Worm (Caenorhabditis elegans) whole organism, L4 larva: Measurements from ENCODE around the gene his-73.

ENCODE experiments used
- D1046.2 ChIP-seq: fragments of 200-800 bp; sonication (Bioruptor generic); IDR thresholded peaks from 2 replicates; pipeline ENCODE4 v1.3.6; 2022; ENCODE audit warnings: missing genetic modification characterization, missing compliant biosample characterization
- F26F4.8 ChIP-seq: fragments of 200-800 bp; sonication (Bioruptor generic); conservative IDR thresholded peaks from 2 replicates; pipeline ENCODE4 v1.3.6; 2022; ENCODE audit warnings: missing genetic modification characterization, missing compliant biosample characterization
- F44E2.7 ChIP-seq: fragments of 200-800 bp; sonication (Bioruptor generic); IDR thresholded peaks from 2 replicates; pipeline ENCODE4 v2.1.2; 2022; ENCODE audit warnings: missing genetic modification characterization, missing compliant biosample characterization
- F49E8.2 ChIP-seq: sonication (generic microtip); optimal IDR thresholded peaks from 2 replicates; lab custom pipeline; 2016; ENCODE audit warnings: missing compliant biosample characterization, mild to moderate bottlenecking, missing genetic modification characterization, borderline replicate concordance
- R02D3.7 ChIP-seq: fragments of 150-350 bp; sonication (generic microtip); optimal IDR thresholded peaks from 3 replicates; lab custom pipeline; 2014; ENCODE audit warnings: missing biosample characterization, missing genetic modification characterization
- ZK337.2 ChIP-seq: fragments of 200-800 bp; sonication (Bioruptor generic); IDR thresholded peaks from 2 replicates; pipeline ENCODE4 v1.3.6; 2022; ENCODE audit warnings: missing genetic modification reagents, missing genetic modification characterization, missing compliant biosample characterization
- aha-1 ChIP-seq: fragments of 150-350 bp; peaks from one replicate; lab custom pipeline; 2014; ENCODE audit warnings: missing biosample characterization, missing genetic modification characterization
- ceh-28 ChIP-seq: fragments of 150-350 bp; optimal IDR thresholded peaks from 2 replicates; lab custom pipeline; 2014; ENCODE audit warnings: missing biosample characterization, missing genetic modification reagents, missing genetic modification characterization
- ctbp-1 ChIP-seq: fragments of 200-800 bp; sonication (Bioruptor generic); IDR thresholded peaks from 2 replicates; pipeline ENCODE4 v1.3.6; 2022; ENCODE audit warnings: missing genetic modification reagents, missing genetic modification characterization, missing compliant biosample characterization
- daf-12 ChIP-seq: fragments of 150-350 bp; optimal IDR thresholded peaks from 2 replicates; lab custom pipeline; 2014; ENCODE audit warnings: missing biosample characterization, missing genetic modification reagents, missing genetic modification characterization
- daf-16 ChIP-seq, 3 experiments: sonication (generic microtip); optimal IDR thresholded peaks; 2 replicates each; lab custom pipeline; 2016 to 2017; ENCODE audit warnings: missing genetic modification characterization in 3 of 3, missing genetic modification reagents in 3 of 3, mild to moderate bottlenecking in 2 of 3, missing compliant biosample characterization in 2 of 3, missing biosample characterization in 1 of 3, moderate library complexity in 1 of 3
- dmd-6 ChIP-seq: fragments of 200-800 bp; sonication (Bioruptor generic); IDR thresholded peaks from 2 replicates; pipeline ENCODE4 v1.3.6; 2022; ENCODE audit warnings: missing genetic modification reagents, missing genetic modification characterization, missing compliant biosample characterization
- dve-1 ChIP-seq: sonication (generic microtip); optimal IDR thresholded peaks from 2 replicates; lab custom pipeline; 2017; ENCODE audit warnings: antibody characterized with exemption, mild to moderate bottlenecking, missing genetic modification characterization, missing compliant biosample characterization; ENCODE audit not compliant: insufficient read depth
- gei-8 ChIP-seq: fragments of 200-800 bp; sonication (Bioruptor generic); optimal IDR thresholded peaks from 2 replicates; lab custom pipeline; 2018; ENCODE audit warnings: mild to moderate bottlenecking, missing genetic modification characterization, missing compliant biosample characterization
- hlh-11 ChIP-seq: fragments of 200-800 bp; sonication (Bioruptor generic); optimal IDR thresholded peaks from 2 replicates; lab custom pipeline; 2018; ENCODE audit warnings: mild to moderate bottlenecking, missing genetic modification characterization, missing compliant biosample characterization
- hlh-30 ChIP-seq: sonication (generic microtip); optimal IDR thresholded peaks from 2 replicates; lab custom pipeline; 2017; ENCODE audit warnings: antibody characterized with exemption, mild to moderate bottlenecking, missing genetic modification characterization, missing compliant biosample characterization; ENCODE audit not compliant: insufficient read depth
- hmg-1.1 ChIP-seq: fragments of 200-800 bp; sonication (Bioruptor generic); IDR thresholded peaks from 2 replicates; pipeline ENCODE4 v1.3.6; 2022; ENCODE audit warnings: missing genetic modification reagents, missing genetic modification characterization, missing compliant biosample characterization
- lim-7 ChIP-seq: fragments of 200-800 bp; sonication (Bioruptor generic); IDR thresholded peaks from 2 replicates; pipeline ENCODE4 v1.3.6; 2022; ENCODE audit warnings: missing genetic modification characterization, missing compliant biosample characterization
- lir-3 ChIP-seq: sonication (generic microtip); optimal IDR thresholded peaks from 2 replicates; lab custom pipeline; 2016; ENCODE audit warnings: mild to moderate bottlenecking, missing genetic modification characterization, missing compliant biosample characterization
- mdl-1 ChIP-seq, 2 experiments: fragments of 150-350 bp in 1 of 2; sonication (generic microtip) in 1 of 2; optimal IDR thresholded peaks; 2 replicates each; lab custom pipeline; 2014 to 2017; ENCODE audit warnings: missing biosample characterization in 2 of 2, missing genetic modification characterization in 2 of 2
- mep-1 ChIP-seq: fragments of 150-350 bp; sonication (generic microtip); optimal IDR thresholded peaks from 3 replicates; lab custom pipeline; 2014; ENCODE audit warnings: missing biosample characterization, missing genetic modification characterization
- mxl-2 ChIP-seq: fragments of 200-800 bp; sonication (Bioruptor generic); conservative IDR thresholded peaks from 2 replicates; pipeline ENCODE4 v1.3.6; 2022; ENCODE audit warnings: missing genetic modification reagents, missing genetic modification characterization, missing compliant biosample characterization
- mxl-3 ChIP-seq: fragments of 200-800 bp; sonication (Bioruptor generic); optimal IDR thresholded peaks from 2 replicates; lab custom pipeline; 2018; ENCODE audit warnings: mild to moderate bottlenecking, missing genetic modification characterization, missing compliant biosample characterization
- nhr-102 ChIP-seq: sonication (generic microtip); optimal IDR thresholded peaks from 2 replicates; lab custom pipeline; 2016; ENCODE audit warnings: mild to moderate bottlenecking, missing genetic modification characterization, moderate library complexity, missing compliant biosample characterization
- nhr-111 ChIP-seq: fragments of 200-800 bp; sonication (Bioruptor generic); optimal IDR thresholded peaks from 2 replicates; lab custom pipeline; 2018; ENCODE audit warnings: mild to moderate bottlenecking, missing genetic modification characterization, missing compliant biosample characterization
- nhr-237 ChIP-seq: sonication (generic microtip); optimal IDR thresholded peaks from 2 replicates; lab custom pipeline; 2017; ENCODE audit warnings: missing biosample characterization, missing genetic modification characterization
- nhr-28 ChIP-seq: fragments of 150-350 bp; optimal IDR thresholded peaks from 2 replicates; lab custom pipeline; 2014; ENCODE audit warnings: missing biosample characterization, missing genetic modification characterization
- nhr-48 ChIP-seq: sonication (generic microtip); optimal IDR thresholded peaks from 2 replicates; lab custom pipeline; 2016; ENCODE audit warnings: mild to moderate bottlenecking, missing genetic modification characterization, missing compliant biosample characterization
- nhr-76 ChIP-seq: fragments of 150-350 bp; optimal IDR thresholded peaks from 2 replicates; lab custom pipeline; 2014; ENCODE audit warnings: missing biosample characterization, missing genetic modification characterization
- nhr-77 ChIP-seq: fragments of 150-350 bp; optimal IDR thresholded peaks from 2 replicates; lab custom pipeline; 2014; ENCODE audit warnings: missing biosample characterization, missing genetic modification characterization
- pha-4 ChIP-seq, 2 experiments: fragments of 150-350 bp in 1 of 2; fragments of 200-800 bp in 1 of 2; sonication (Bioruptor generic) in 1 of 2; IDR thresholded peaks in 1 of 2; optimal IDR thresholded peaks in 1 of 2; 2 replicates each; pipeline versions ENCODE4 v1.3.6 to Lab custom; 2014 to 2022; ENCODE audit warnings: missing genetic modification characterization in 2 of 2, missing genetic modification reagents in 2 of 2, missing biosample characterization in 1 of 2, missing compliant biosample characterization in 1 of 2
- php-3 ChIP-seq: fragments of 200-800 bp; sonication (Bioruptor generic); IDR thresholded peaks from 2 replicates; pipeline ENCODE4 v1.3.6; 2022; ENCODE audit warnings: missing genetic modification reagents, missing genetic modification characterization, missing compliant biosample characterization
- saeg-2 ChIP-seq: fragments of 200-800 bp; sonication (Bioruptor generic); IDR thresholded peaks from 2 replicates; pipeline ENCODE4 v1.3.6; 2022; ENCODE audit warnings: missing genetic modification reagents, missing genetic modification characterization, missing compliant biosample characterization
- sdz-12 ChIP-seq: fragments of 200-800 bp; sonication (Bioruptor generic); optimal IDR thresholded peaks from 2 replicates; lab custom pipeline; 2018; ENCODE audit warnings: mild to moderate bottlenecking, missing genetic modification characterization, missing compliant biosample characterization
- skn-1 ChIP-seq: fragments of 150-350 bp; optimal IDR thresholded peaks from 2 replicates; lab custom pipeline; 2014; ENCODE audit warnings: missing biosample characterization, missing genetic modification characterization
- spr-1 ChIP-seq: sonication (generic microtip); optimal IDR thresholded peaks from 2 replicates; lab custom pipeline; 2016; ENCODE audit warnings: mild to moderate bottlenecking, missing genetic modification characterization, missing compliant biosample characterization
- unc-62 ChIP-seq, 3 experiments: fragments of 150-350 bp in 1 of 3; sonication (generic microtip); optimal IDR thresholded peaks in 2 of 3; peaks in 1 of 3; 1 replicate in 1 of 3; 2 replicates in 2 of 3; lab custom pipeline; 2014 to 2017; ENCODE audit warnings: missing biosample characterization in 3 of 3, missing genetic modification characterization in 3 of 3, missing genetic modification reagents in 3 of 3, missing genotype in 1 of 3
- zfp-2 ChIP-seq: sonication (generic microtip); optimal IDR thresholded peaks from 2 replicates; lab custom pipeline; 2016; ENCODE audit warnings: mild to moderate bottlenecking, missing genetic modification characterization, missing compliant biosample characterization
- zip-11 ChIP-seq: fragments of 200-800 bp; sonication (Bioruptor generic); IDR thresholded peaks from 2 replicates; pipeline ENCODE4 v1.3.6; 2022; ENCODE audit warnings: missing genetic modification characterization, missing compliant biosample characterization

his-73 gene

DNA sequence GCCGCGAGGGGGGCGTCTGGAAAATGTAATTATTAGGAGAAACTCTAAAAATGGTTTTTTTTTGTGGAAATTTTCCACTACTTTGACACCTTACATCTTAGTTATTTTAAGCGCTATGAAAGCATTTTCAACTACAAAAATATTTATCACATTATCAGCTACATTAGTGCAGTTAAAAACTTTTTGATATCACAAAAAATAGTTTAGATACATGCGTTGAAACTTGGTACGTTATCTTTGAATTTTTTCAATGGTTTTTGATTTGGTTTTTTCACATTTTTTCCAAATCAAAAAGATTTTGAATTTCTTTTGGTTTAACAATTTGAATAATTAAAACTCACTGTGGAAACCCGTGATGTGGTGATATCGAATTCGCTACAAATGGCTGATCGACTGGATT is 20.5 kb upstream of the his-73 start:
- TF ChIP-seq aha-1 = peak; percentile 92
- TF ChIP-seq gei-8 (GFP tag; lab: Kevin White, UChicago) = no peak

DNA sequence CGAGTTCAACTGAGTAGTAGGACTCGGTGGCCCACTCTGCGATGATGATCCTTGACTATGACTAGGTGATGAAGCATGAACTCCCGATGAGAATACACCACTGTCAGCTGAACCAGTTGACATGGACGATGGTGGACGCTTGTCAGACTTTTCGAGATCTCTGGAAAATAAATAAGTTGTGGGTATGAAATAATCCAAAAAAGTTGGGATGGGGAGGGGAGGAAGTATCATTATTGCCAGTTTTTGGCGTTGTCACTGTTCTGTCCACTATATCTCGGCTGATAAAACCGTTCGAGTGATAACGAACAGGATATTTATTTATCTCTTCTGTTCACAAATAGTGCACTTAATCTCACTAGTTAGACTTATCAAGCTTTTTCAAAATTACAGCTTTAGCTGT is 19.4 kb upstream of the his-73 start:
- TF ChIP-seq pha-4 (GFP tag; IDR thresholded peaks at IDR 0.05; lab: Robert Waterston, UW) (no peak), pha-4 (tag; optimal IDR thresholded peaks at IDR 0.05; lab: Kevin White, UChicago) (no peak), aha-1 (peak; percentile 94)

DNA sequence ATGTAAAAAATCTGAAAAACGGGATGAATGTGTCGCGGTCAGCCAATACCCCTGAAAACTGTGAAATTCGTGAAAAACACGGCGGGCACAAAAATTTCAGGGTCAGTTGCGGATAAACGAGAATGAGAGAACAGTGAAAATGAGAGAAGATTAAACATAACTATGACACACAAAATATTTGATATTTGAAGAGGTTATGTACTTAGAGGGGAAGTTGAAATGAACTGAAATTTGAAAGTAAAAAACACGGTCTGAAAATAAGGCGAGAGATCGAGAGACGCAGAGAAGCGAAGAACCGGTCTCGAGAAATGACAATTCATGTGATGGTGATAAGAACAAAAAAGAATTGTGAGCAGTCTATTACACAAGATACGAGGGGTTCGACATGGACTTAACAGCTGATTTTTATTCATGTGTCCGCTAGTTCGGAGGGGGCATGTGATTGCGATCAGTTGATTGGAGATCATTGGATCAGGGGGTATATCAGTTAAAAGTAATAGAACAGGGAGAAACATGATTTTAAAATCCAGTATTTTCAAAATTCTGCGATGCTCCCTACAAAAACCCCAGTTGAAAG is 17.7 kb upstream of the his-73 start, which contains the start of gene moe-3:
TSS of gene moe-3 (minus strand) at position 51 of the 577 bp plus-strand sequence.
- peak in 1 of 2 experiments; percentile 13 for TF ChIP-seq mdl-1 (tag; optimal IDR thresholded peaks at IDR 0.05; lab: Kevin White, UChicago)
- TF ChIP-seq sdz-12 = no peak
- peak; percentile 48 for TF ChIP-seq nhr-77 (tag; lab: Kevin White, UChicago)
- TF ChIP-seq nhr-48 (tag; lab: Kevin White, UChicago) = peak; percentile 57
- peak; percentile 61 for TF ChIP-seq nhr-28
- peak; percentile 15 for TF ChIP-seq mep-1
- no peak for TF ChIP-seq ZK337.2 (GFP tag; lab: Robert Waterston, UW)
- peak; percentile 93 for TF ChIP-seq hlh-30
- peak in 1 of 2 experiments; percentile 40 for TF ChIP-seq unc-62 (GFP tag; optimal IDR thresholded peaks at IDR 0.05 in 1 of 2; lab: Kevin White, UChicago)
- no peak for TF ChIP-seq unc-62 (tag; optimal IDR thresholded peaks at IDR 0.05; lab: Kevin White, UChicago)
- TF ChIP-seq skn-1 (tag; lab: Kevin White, UChicago) = no peak
- TF ChIP-seq nhr-237 = no peak
- 0 out of 2 replicates have a peak, but pooled peaks have one; percentile 25 for TF ChIP-seq php-3 (GFP tag; lab: Robert Waterston, UW)
- peak; percentile 53 for TF ChIP-seq aha-1
- TF ChIP-seq hmg-1.1 (GFP tag; lab: Robert Waterston, UW) = no peak
- no peak for TF ChIP-seq daf-16 (GFP tag; optimal IDR thresholded peaks at IDR 0.05; lab: Kevin White, UChicago)
- peak; percentile 63 for TF ChIP-seq daf-16 (tag; optimal IDR thresholded peaks at IDR 0.05; lab: Kevin White, UChicago)
- TF ChIP-seq F49E8.2 (tag; lab: Kevin White, UChicago) = no peak
- no peak for TF ChIP-seq nhr-111 (GFP tag; lab: Kevin White, UChicago)
- no peak for TF ChIP-seq zip-11 (GFP tag; lab: Robert Waterston, UW)
- no peak for TF ChIP-seq lim-7 (GFP tag; lab: Robert Waterston, UW)
- peak; percentile 68 for TF ChIP-seq dve-1
- peak; percentile 82 for TF ChIP-seq dmd-6 (GFP tag; lab: Robert Waterston, UW)
- TF ChIP-seq hlh-11 = peak; percentile 87
- TF ChIP-seq nhr-102 (tag; lab: Kevin White, UChicago) = peak; percentile 9
- TF ChIP-seq nhr-76 (tag; lab: Kevin White, UChicago) = no peak
- TF ChIP-seq daf-12 = no peak
- TF ChIP-seq D1046.2 (GFP tag; lab: Robert Waterston, UW) = no peak
- TF ChIP-seq ctbp-1 (GFP tag; lab: Robert Waterston, UW) = no peak
- TF ChIP-seq, all 104 proteins: peak for 14

DNA sequence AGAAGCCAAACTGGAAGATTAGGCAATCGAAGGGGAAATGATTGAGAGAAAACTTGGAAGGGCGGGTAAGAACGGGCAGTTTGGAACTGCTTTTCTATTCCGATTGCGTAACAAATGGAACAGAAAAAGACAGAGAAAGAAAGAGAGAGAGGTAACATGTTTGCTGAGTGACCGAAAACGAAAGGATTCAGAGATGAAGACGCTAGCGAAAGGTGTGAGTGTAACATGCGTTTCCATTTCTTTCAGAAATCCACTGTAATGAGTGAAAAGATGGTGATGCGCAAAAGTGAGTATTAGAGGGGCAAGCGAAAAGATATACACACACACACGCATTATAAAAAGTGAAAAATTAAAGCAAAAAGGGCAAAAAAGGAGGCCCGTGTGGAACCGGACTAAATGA is 16.0 kb upstream of the his-73 start:
- TF ChIP-seq zfp-2 (tag; lab: Kevin White, UChicago) (no peak), hlh-11 (peak; percentile 52), spr-1 (peak; percentile 25), F26F4.8 (no peak), lir-3 (tag; lab: Kevin White, UChicago) (no peak), mxl-2 (no peak), F44E2.7 (GFP tag; lab: Robert Waterston, UW) (no peak), R02D3.7 (tag; lab: Kevin White, UChicago) (no peak), mxl-3 (GFP tag; lab: Kevin White, UChicago) (peak; percentile 16), nhr-48 (tag; lab: Kevin White, UChicago) (peak; percentile 24), saeg-2 (GFP tag; lab: Robert Waterston, UW) (no peak), ceh-28 (tag; lab: Kevin White, UChicago) (no peak), nhr-28 (peak; percentile 38)
